Fruit fly (Drosophila melanogaster): ENCODE measurements around the gene MME1.

dm6 chr2L:7013157-7013556 lies 14.2 kb upstream of the MME1 start, which contains the start of gene CG43322:
- TF ChIP-seq ey (GFP tag; optimal IDR thresholded peaks at IDR 0.05) (no peak), Dfd (GFP tag; optimal IDR thresholded peaks at IDR 0.05) (no peak), Jra (GFP tag; optimal IDR thresholded peaks at IDR 0.05) (no peak), br (GFP tag; optimal IDR thresholded peaks at IDR 0.05) (no peak), Rel (GFP tag; optimal IDR thresholded peaks at IDR 0.05) (no peak), Rel (tag; optimal IDR thresholded peaks at IDR 0.05) (no peak), psq (GFP tag; optimal IDR thresholded peaks at IDR 0.05) (no peak), OdsH (GFP tag; optimal IDR thresholded peaks at IDR 0.05) (no peak), h (GFP tag; optimal IDR thresholded peaks at IDR 0.05) (no peak), pan (optimal IDR thresholded peaks at IDR 0.05) (no peak), Myc (optimal IDR thresholded peaks at IDR 0.05) (no peak), CrebA (GFP tag; optimal IDR thresholded peaks at IDR 0.05; ENCODE audit: borderline replicate concordance) (no peak), foxo (GFP tag; optimal IDR thresholded peaks at IDR 0.05) (no peak)

Measured in whole organism, wandering third instar larva.